Worm (Caenorhabditis elegans): Measurements from ENCODE around the gene glb-20.

The glb-20 gene

ce11 chrX:13507233-13507632 lies 48.7 kb downstream of the glb-20 start, which contains the start of gene H06A10.1:
Gene H06A10.1 (plus strand): TSS chrX:13507533.
- TF ChIP-seq C38D4.7 (GFP tag; optimal IDR thresholded peaks at IDR 0.05), result no peak
- TF ChIP-seq eyg-1 (tag; optimal IDR thresholded peaks at IDR 0.05), result no peak

- TF ChIP-seq T23F11.4 (GFP tag; optimal IDR thresholded peaks at IDR 0.05) (no peak), tbx-7 (tag; optimal IDR thresholded peaks at IDR 0.05) (no peak), npax-4 (tag; optimal IDR thresholded peaks at IDR 0.05) (no peak), ceh-2 (tag; optimal IDR thresholded peaks at IDR 0.05) (no peak), ets-4 (tag; optimal IDR thresholded peaks at IDR 0.05) (no peak), K02D7.2 (tag; optimal IDR thresholded peaks at IDR 0.05) (no peak), mec-3 (tag; optimal IDR thresholded peaks at IDR 0.05; ENCODE audit: borderline replicate concordance) (no peak)
These were observed 49.5 kb downstream of the glb-20 start for ce11 chrX:13506493-13506892.

- TF ChIP-seq K02D7.2 (tag; optimal IDR thresholded peaks at IDR 0.05), result no peak
- peak; percentile 42 for TF ChIP-seq unc-42 (tag; optimal IDR thresholded peaks at IDR 0.05)
- TF ChIP-seq ceh-31 (tag; optimal IDR thresholded peaks at IDR 0.05), result peak; percentile 8
- no peak for TF ChIP-seq hlh-6 (tag; optimal IDR thresholded peaks at IDR 0.05)
- TF ChIP-seq ztf-16 (tag; optimal IDR thresholded peaks at IDR 0.05), result no peak
- TF ChIP-seq nfya-1 (tag; optimal IDR thresholded peaks at IDR 0.05), result no peak
- TF ChIP-seq fax-1 (tag; optimal IDR thresholded peaks at IDR 0.05), result no peak
These were observed 49.9 kb downstream of the glb-20 start for ce11 chrX:13506043-13506442.

ce11 chrX:13505201-13505600 lies 50.8 kb downstream of the glb-20 start:
- peak; percentile 5 for TF ChIP-seq unc-42 (tag; optimal IDR thresholded peaks at IDR 0.05)
- TF ChIP-seq ceh-18 (tag; optimal IDR thresholded peaks at IDR 0.05), result no peak

ce11 chrX:13503839-13504238 lies 52.1 kb downstream of the glb-20 start:
- TF ChIP-seq nfya-1 (tag; optimal IDR thresholded peaks at IDR 0.05), result peak; percentile 19
- TF ChIP-seq ceh-14 (tag; optimal IDR thresholded peaks at IDR 0.05), result peak; percentile 1
- no peak for TF ChIP-seq npax-4 (tag; optimal IDR thresholded peaks at IDR 0.05)
- TF ChIP-seq ceh-45 (GFP tag; IDR thresholded peaks at IDR 0.05), result no peak
- no peak for TF ChIP-seq ceh-18 (tag; optimal IDR thresholded peaks at IDR 0.05)
- no peak for TF ChIP-seq pqm-1 (tag; optimal IDR thresholded peaks at IDR 0.05)
- peak; percentile 43 for TF ChIP-seq ceh-31 (tag; optimal IDR thresholded peaks at IDR 0.05)
- no peak for TF ChIP-seq tbx-7 (tag; optimal IDR thresholded peaks at IDR 0.05)
- TF ChIP-seq ama-1 (optimal IDR thresholded peaks at IDR 0.05), result no peak
- TF ChIP-seq hlh-8 (tag; optimal IDR thresholded peaks at IDR 0.05), result no peak
- TF ChIP-seq unc-42 (tag; optimal IDR thresholded peaks at IDR 0.05), result peak; percentile 34
- peak; percentile 51 for TF ChIP-seq sdc-2 (tag; optimal IDR thresholded peaks at IDR 0.05)
- peak; percentile 2 for TF ChIP-seq ceh-19 (GFP tag; optimal IDR thresholded peaks at IDR 0.05)
- TF ChIP-seq dmd-4 (tag; optimal IDR thresholded peaks at IDR 0.05; ENCODE audit: borderline replicate concordance), result peak; percentile 25
- TF ChIP-seq pag-3 (tag; optimal IDR thresholded peaks at IDR 0.05; ENCODE audit: borderline replicate concordance), result no peak
